Worm (Caenorhabditis elegans): ENCODE results near the gene C46E10.1.

C46E10.1 gene

ce11 chrII:3682770-3683234 is 41.2 kb upstream of the C46E10.1 start, which contains the start of gene F19B10.1:
Gene F19B10.1 (plus strand): TSS chrII:3683184.
- peak; percentile 80 for TF ChIP-seq sma-9 (GFP tag; optimal IDR thresholded peaks at IDR 0.05)
- no peak for TF ChIP-seq sma-9 (tag; optimal IDR thresholded peaks at IDR 0.05)
- TF ChIP-seq unc-39 (tag; optimal IDR thresholded peaks at IDR 0.05), result no peak
- TF ChIP-seq nhr-21 (tag; optimal IDR thresholded peaks at IDR 0.05), result peak; percentile 61
- no peak for TF ChIP-seq zag-1 (tag; optimal IDR thresholded peaks at IDR 0.05)
- TF ChIP-seq nhr-12 (tag; optimal IDR thresholded peaks at IDR 0.05), result no peak
- TF ChIP-seq nhr-23 (tag; optimal IDR thresholded peaks at IDR 0.05), result no peak
- no peak for TF ChIP-seq nhr-6 (tag; optimal IDR thresholded peaks at IDR 0.05)
- peak; percentile 66 for TF ChIP-seq unc-55 (GFP tag; optimal IDR thresholded peaks at IDR 0.05)
- TF ChIP-seq ZK546.5 (tag; optimal IDR thresholded peaks at IDR 0.05), result no peak
- no peak for TF ChIP-seq ama-1 (optimal IDR thresholded peaks at IDR 0.05)
- TF ChIP-seq ceh-82 (tag; optimal IDR thresholded peaks at IDR 0.05), result no peak
- TF ChIP-seq nhr-237 (tag; optimal IDR thresholded peaks at IDR 0.05), result no peak
- no peak for TF ChIP-seq dmd-4 (tag; optimal IDR thresholded peaks at IDR 0.05)
- TF ChIP-seq alr-1 (tag; optimal IDR thresholded peaks at IDR 0.05), result no peak
- TF ChIP-seq mbf-1 (tag; optimal IDR thresholded peaks at IDR 0.05), result no peak
- TF ChIP-seq mab-5 (tag; optimal IDR thresholded peaks at IDR 0.05), result peak; percentile 75
- TF ChIP-seq nhr-11 (tag; optimal IDR thresholded peaks at IDR 0.05), result no peak
- no peak for TF ChIP-seq F13H6.1 (tag; optimal IDR thresholded peaks at IDR 0.05)
- TF ChIP-seq nhr-77 (tag; optimal IDR thresholded peaks at IDR 0.05), result no peak
- TF ChIP-seq egl-27 (tag; optimal IDR thresholded peaks at IDR 0.05), result no peak
- no peak for TF ChIP-seq lin-11 (tag; optimal IDR thresholded peaks at IDR 0.05)
- TF ChIP-seq crh-2 (tag; optimal IDR thresholded peaks at IDR 0.05), result peak; percentile 72
- TF ChIP-seq snpc-4 (tag; optimal IDR thresholded peaks at IDR 0.05), result peak; percentile 43
- no peak for TF ChIP-seq nhr-25 (tag; optimal IDR thresholded peaks at IDR 0.05)
- TF ChIP-seq C34F6.9 (tag; optimal IDR thresholded peaks at IDR 0.05), result peak; percentile 89
- TF ChIP-seq aly-2 (tag; optimal IDR thresholded peaks at IDR 0.05), result no peak
- TF ChIP-seq blmp-1 (tag; optimal IDR thresholded peaks at IDR 0.05; ENCODE audit: insufficient read depth), result no peak
- TF ChIP-seq elt-3 (tag; optimal IDR thresholded peaks at IDR 0.05), result no peak
- TF ChIP-seq peb-1 (tag; optimal IDR thresholded peaks at IDR 0.05), result no peak
- no peak for TF ChIP-seq ztf-11 (tag; optimal IDR thresholded peaks at IDR 0.05)
- peak; percentile 57 for TF ChIP-seq sem-4 (tag; optimal IDR thresholded peaks at IDR 0.05)
- TF ChIP-seq sma-3 (GFP tag; optimal IDR thresholded peaks at IDR 0.05), result peak; percentile 72
- no peak for TF ChIP-seq Y55F3AM.14 (GFP tag; optimal IDR thresholded peaks at IDR 0.05)
- no peak for TF ChIP-seq unc-62 (GFP tag; optimal IDR thresholded peaks at IDR 0.05)
- peak; percentile 78 for TF ChIP-seq lin-13 (GFP tag; optimal IDR thresholded peaks at IDR 0.05)
- peak; percentile 42 to 88 for TF ChIP-seq lsy-2 (tag; optimal IDR thresholded peaks at IDR 0.05)
- peak; percentile 78 for TF ChIP-seq fos-1 (tag; optimal IDR thresholded peaks at IDR 0.05)
- TF ChIP-seq skn-1 (tag; optimal IDR thresholded peaks at IDR 0.05), result no peak
- TF ChIP-seq gmeb-1 (tag; optimal IDR thresholded peaks at IDR 0.05), result peak; percentile 91
- no peak for TF ChIP-seq ceh-16 (tag; optimal IDR thresholded peaks at IDR 0.05)
- TF ChIP-seq lin-39 (tag; optimal IDR thresholded peaks at IDR 0.05), result no peak
- TF ChIP-seq R02D3.7 (tag; optimal IDR thresholded peaks at IDR 0.05), result no peak
- TF ChIP-seq elt-1 (tag; optimal IDR thresholded peaks at IDR 0.05), result no peak
- no peak for TF ChIP-seq ztf-1 (GFP tag; conservative IDR thresholded peaks at IDR 0.05)
- TF ChIP-seq nhr-129 (tag; optimal IDR thresholded peaks at IDR 0.05), result peak; percentile 62
- TF ChIP-seq ztf-4 (tag; optimal IDR thresholded peaks at IDR 0.05), result no peak
- no peak for TF ChIP-seq nhr-10 (tag; optimal IDR thresholded peaks at IDR 0.05)
- TF ChIP-seq mdl-1 (tag; optimal IDR thresholded peaks at IDR 0.05), result peak in 1 of 2 experiments; percentile 55

Data from whole organism, L2 larva.